Worm (Caenorhabditis elegans) whole organism, late embryonic: ENCODE data around the gene gpx-4.
A peak's percentile ranks its signal among the peaks of the same experiment; 100 is the strongest.

Source experiments
- T23F11.4 ChIP-seq: fragments of 200-800 bp; sonication (Bioruptor generic); optimal IDR thresholded peaks from 2 replicates; lab custom pipeline; 2018; ENCODE audit warnings: mild to moderate bottlenecking, missing genetic modification characterization, missing compliant biosample characterization
- ahr-1 ChIP-seq: sonication (generic microtip); optimal IDR thresholded peaks from 2 replicates; lab custom pipeline; 2016; ENCODE audit warnings: missing genetic modification characterization, missing compliant biosample characterization
- ceh-18 ChIP-seq: sonication (generic microtip); optimal IDR thresholded peaks from 2 replicates; lab custom pipeline; 2016; ENCODE audit warnings: missing genetic modification characterization, missing compliant biosample characterization
- ceh-19 ChIP-seq: fragments of 200-800 bp; sonication (Bioruptor generic); optimal IDR thresholded peaks from 2 replicates; lab custom pipeline; 2018; ENCODE audit warnings: mild to moderate bottlenecking, missing genetic modification characterization, missing compliant biosample characterization
- ceh-22 ChIP-seq: sonication (generic microtip); optimal IDR thresholded peaks from 2 replicates; lab custom pipeline; 2017; ENCODE audit warnings: missing biosample characterization, missing genetic modification characterization
- ceh-30 ChIP-seq: fragments of 150-350 bp; optimal IDR thresholded peaks from 2 replicates; lab custom pipeline; 2014; ENCODE audit warnings: missing biosample characterization, missing genetic modification characterization
- ceh-34 ChIP-seq: sonication (generic microtip); optimal IDR thresholded peaks from 2 replicates; lab custom pipeline; 2016; ENCODE audit warnings: mild to moderate bottlenecking, missing genetic modification characterization, missing compliant biosample characterization
- ceh-9 ChIP-seq: sonication (generic microtip); optimal IDR thresholded peaks from 2 replicates; lab custom pipeline; 2016; ENCODE audit warnings: mild to moderate bottlenecking, missing genetic modification characterization, inconsistent platforms, missing compliant biosample characterization
- che-1 ChIP-seq: sonication (generic microtip); optimal IDR thresholded peaks from 2 replicates; lab custom pipeline; 2016; ENCODE audit warnings: mild to moderate bottlenecking, missing genetic modification characterization, missing compliant biosample characterization
- dmd-4 ChIP-seq: sonication (generic microtip); optimal IDR thresholded peaks from 2 replicates; lab custom pipeline; 2016; ENCODE audit warnings: borderline replicate concordance, missing genetic modification characterization, missing compliant biosample characterization
- dve-1 ChIP-seq: sonication (generic microtip); optimal IDR thresholded peaks from 2 replicates; lab custom pipeline; 2017; ENCODE audit warnings: antibody characterized with exemption, mild to moderate bottlenecking, missing genetic modification characterization, missing compliant biosample characterization
- elt-2 ChIP-seq: sonication (generic microtip); optimal IDR thresholded peaks from 2 replicates; lab custom pipeline; 2016; ENCODE audit warnings: missing genetic modification reagents, missing genetic modification characterization, missing compliant biosample characterization
- elt-4 ChIP-seq: sonication (generic microtip); optimal IDR thresholded peaks from 2 replicates; lab custom pipeline; 2016; ENCODE audit warnings: missing genetic modification characterization, missing compliant biosample characterization
- hlh-13 ChIP-seq: fragments of 200-800 bp; sonication (Bioruptor generic); optimal IDR thresholded peaks from 2 replicates; lab custom pipeline; 2018; ENCODE audit warnings: mild to moderate bottlenecking, missing genetic modification characterization, missing compliant biosample characterization
- hlh-6 ChIP-seq: sonication (generic microtip); optimal IDR thresholded peaks from 2 replicates; lab custom pipeline; 2016; ENCODE audit warnings: missing genotype, missing genetic modification characterization, missing compliant biosample characterization
- hlh-8 ChIP-seq: sonication (generic microtip); optimal IDR thresholded peaks from 2 replicates; lab custom pipeline; 2016; ENCODE audit warnings: missing genotype, missing genetic modification characterization, missing compliant biosample characterization
- lin-11 ChIP-seq: fragments of 200-800 bp; sonication (Bioruptor generic); optimal IDR thresholded peaks from 2 replicates; lab custom pipeline; 2018; ENCODE audit warnings: mild to moderate bottlenecking, missing genetic modification characterization, missing compliant biosample characterization
- mec-3 ChIP-seq: sonication (generic microtip); optimal IDR thresholded peaks from 2 replicates; lab custom pipeline; 2016; ENCODE audit warnings: borderline replicate concordance, missing genetic modification characterization, missing compliant biosample characterization
- nfya-1 ChIP-seq: sonication (generic microtip); optimal IDR thresholded peaks from 2 replicates; lab custom pipeline; 2017; ENCODE audit warnings: missing genetic modification characterization, mild to moderate bottlenecking, missing compliant biosample characterization, antibody characterized with exemption, moderate library complexity
- nhr-232 ChIP-seq: sonication (generic microtip); optimal IDR thresholded peaks from 2 replicates; lab custom pipeline; 2016; ENCODE audit warnings: missing genetic modification characterization, missing compliant biosample characterization
- npax-4 ChIP-seq: sonication (generic microtip); optimal IDR thresholded peaks from 2 replicates; lab custom pipeline; 2016; ENCODE audit warnings: missing genetic modification characterization, missing compliant biosample characterization
- pag-3 ChIP-seq: sonication (generic microtip); optimal IDR thresholded peaks from 2 replicates; lab custom pipeline; 2016; ENCODE audit warnings: missing compliant biosample characterization, missing genetic modification characterization, borderline replicate concordance
- pat-9 ChIP-seq: fragments of 200-800 bp; sonication (Bioruptor generic); optimal IDR thresholded peaks from 2 replicates; lab custom pipeline; 2018; ENCODE audit warnings: mild to moderate bottlenecking, missing genetic modification characterization, moderate library complexity, missing compliant biosample characterization
- pax-1 ChIP-seq: fragments of 150-350 bp; optimal IDR thresholded peaks from 2 replicates; lab custom pipeline; 2014; ENCODE audit warnings: missing biosample characterization, missing genetic modification characterization
- pros-1 ChIP-seq: fragments of 150-350 bp; optimal IDR thresholded peaks from 2 replicates; lab custom pipeline; 2014; ENCODE audit warnings: missing biosample characterization, missing genetic modification reagents, missing genetic modification characterization
- ref-2 ChIP-seq: sonication (generic microtip); optimal IDR thresholded peaks from 2 replicates; lab custom pipeline; 2016; ENCODE audit warnings: missing genetic modification characterization, missing compliant biosample characterization
- rnt-1 ChIP-seq: sonication (generic microtip); optimal IDR thresholded peaks from 2 replicates; lab custom pipeline; 2016; ENCODE audit warnings: missing genetic modification characterization, missing compliant biosample characterization
- sdc-2 ChIP-seq: sonication (generic microtip); optimal IDR thresholded peaks from 2 replicates; lab custom pipeline; 2016; ENCODE audit warnings: missing genotype, missing genetic modification characterization, missing compliant biosample characterization
- sox-2 ChIP-seq: fragments of 200-800 bp; sonication (Bioruptor generic); IDR thresholded peaks from 2 replicates; pipeline ENCODE4 v1.3.6; 2022; ENCODE audit warnings: missing genetic modification reagents, missing genetic modification characterization, missing compliant biosample characterization
- tbx-2 ChIP-seq: sonication (generic microtip); optimal IDR thresholded peaks from 2 replicates; lab custom pipeline; 2016; ENCODE audit warnings: missing genetic modification characterization, missing compliant biosample characterization
- tbx-7 ChIP-seq: sonication (generic microtip); optimal IDR thresholded peaks from 2 replicates; lab custom pipeline; 2016; ENCODE audit warnings: missing genotype, missing genetic modification characterization, missing compliant biosample characterization
- unc-55 ChIP-seq: sonication (generic microtip); optimal IDR thresholded peaks from 2 replicates; lab custom pipeline; 2017; ENCODE audit warnings: missing biosample characterization, missing genetic modification reagents, missing genetic modification characterization
- unc-86 ChIP-seq: sonication (generic microtip); optimal IDR thresholded peaks from 2 replicates; lab custom pipeline; 2016; ENCODE audit warnings: missing genetic modification characterization, missing compliant biosample characterization
- zip-5 ChIP-seq: sonication (generic microtip); optimal IDR thresholded peaks from 2 replicates; lab custom pipeline; 2016; ENCODE audit warnings: missing genetic modification characterization, missing compliant biosample characterization

The gpx-4 gene

ce11 chrIV:2666586-2667100 is 8.2 kb downstream of the gpx-4 start, which contains the start of gene Y69A2AR.1:
Y69A2AR.1 (plus strand) TSS chrIV:2667050.
- TF ChIP-seq pros-1 (tag; lab: Kevin White, UChicago) (no peak), T23F11.4 (GFP tag; lab: Kevin White, UChicago) (no peak), pax-1 (tag; lab: Kevin White, UChicago) (no peak), ceh-19 (GFP tag; lab: Kevin White, UChicago) (no peak), pat-9 (no peak)

ce11 chrIV:2666127-2666526 is 8.7 kb downstream of the gpx-4 start:
- TF ChIP-seq che-1 (tag; lab: Kevin White, UChicago) (no peak), hlh-13 (GFP tag; lab: Kevin White, UChicago) (no peak), unc-86 (tag; lab: Kevin White, UChicago) (no peak), T23F11.4 (GFP tag; lab: Kevin White, UChicago) (no peak), ceh-22 (tag; lab: Kevin White, UChicago) (no peak), sox-2 (GFP tag; lab: Robert Waterston, UW) (no peak), pros-1 (tag; lab: Kevin White, UChicago) (no peak), tbx-2 (tag; lab: Kevin White, UChicago) (no peak), npax-4 (tag; lab: Kevin White, UChicago) (no peak), nhr-232 (no peak), zip-5 (tag; lab: Kevin White, UChicago) (no peak), lin-11 (tag; lab: Kevin White, UChicago) (no peak)

ce11 chrIV:2665388-2665978 is 9.3 kb downstream of the gpx-4 start:
- TF ChIP-seq ahr-1 (no peak), pag-3 (tag; lab: Kevin White, UChicago) (no peak), rnt-1 (tag; lab: Kevin White, UChicago) (peak; percentile 63), hlh-6 (no peak), ceh-34 (peak; percentile 27), ref-2 (tag; lab: Kevin White, UChicago) (peak; percentile 14), ceh-18 (peak; percentile 64), nhr-232 (no peak), hlh-8 (tag; lab: Kevin White, UChicago) (peak; percentile 12), pat-9 (peak; percentile 13), tbx-7 (tag; lab: Kevin White, UChicago) (no peak), npax-4 (tag; lab: Kevin White, UChicago) (no peak), unc-55 (GFP tag; lab: Kevin White, UChicago) (peak; percentile 32), ceh-30 (tag; lab: Kevin White, UChicago) (peak; percentile 14)

- no peak for TF ChIP-seq mec-3 (tag; lab: Kevin White, UChicago)
- no peak for TF ChIP-seq zip-5 (tag; lab: Kevin White, UChicago)
- no peak for TF ChIP-seq sdc-2 (tag; lab: Kevin White, UChicago)
- no peak for TF ChIP-seq elt-4 (tag; lab: Kevin White, UChicago)
- TF ChIP-seq elt-2: no peak
- no peak for TF ChIP-seq ceh-18
These were observed 10.0 kb downstream of the gpx-4 start for ce11 chrIV:2664901-2665201.

- no peak for TF ChIP-seq dve-1 (tag; lab: Kevin White, UChicago)
- peak; percentile 3 for TF ChIP-seq nfya-1 (tag; lab: Kevin White, UChicago)
- TF ChIP-seq ceh-9 (tag; lab: Kevin White, UChicago): no peak
- TF ChIP-seq dmd-4 (tag; lab: Kevin White, UChicago): no peak
- no peak for TF ChIP-seq zip-5 (tag; lab: Kevin White, UChicago)
These were observed 10.6 kb downstream of the gpx-4 start, which contains the start of gene Y69A2AR.31 for ce11 chrIV:2663953-2664900. Y69A2AR.31 (minus strand) TSS chrIV:2664003.
